Fruit fly (Drosophila melanogaster) whole organism: ENCODE measurements around the gene CG3009.

ENCODE experiments used
- CG8478 ChIP-seq: fragments of >200 bp; optimal IDR thresholded peaks from 2 replicates; lab custom pipeline; 2018; ENCODE audit warnings: inconsistent platforms
- Dll ChIP-seq: fragments of >200 bp; optimal IDR thresholded peaks from 2 replicates; lab custom pipeline; 2017
- EcR ChIP-seq, 2 experiments: fragments of >200 bp; optimal IDR thresholded peaks; 2 replicates each; lab custom pipeline; 2017; ENCODE audit warnings: missing biosample characterization in 2 of 2, missing genetic modification characterization in 2 of 2, missing genetic modification reagents in 2 of 2
- pan ChIP-seq: fragments of >200 bp; optimal IDR thresholded peaks from 2 replicates; lab custom pipeline; 2017
- psq ChIP-seq: fragments of >200 bp; optimal IDR thresholded peaks from 2 replicates; lab custom pipeline; 2017
- usp ChIP-seq: fragments of >200 bp; optimal IDR thresholded peaks from 2 replicates; lab custom pipeline; 2017; ENCODE audit warnings: missing biosample characterization, missing genetic modification characterization, mixed read lengths

CG3009 gene

dm6 chrX:4666650-4667360 lies at the start of gene CG3009:
TSS of gene CG3009 (minus strand) at chrX:4666700.
- TF ChIP-seq usp (GFP tag; lab: Kevin White, UChicago): no peak
- no peak for TF ChIP-seq pan
- no peak for TF ChIP-seq CG8478 (lab: Kevin White, UChicago)
- TF ChIP-seq EcR (GFP tag; optimal IDR thresholded peaks at IDR 0.05; lab: Kevin White, UChicago): no peak
- TF ChIP-seq psq: no peak
- no peak for TF ChIP-seq Dll (lab: Kevin White, UChicago)

dm6 chrX:4707237-4708066 lies 41.0 kb upstream of the CG3009 start, which contains the start of gene Proc-R:
TSS of gene Proc-R (plus strand) at chrX:4707916.
- TF ChIP-seq psq (no peak), CG8478 (lab: Kevin White, UChicago) (no peak), Dll (lab: Kevin White, UChicago) (no peak), usp (GFP tag; lab: Kevin White, UChicago) (no peak), EcR (GFP tag; optimal IDR thresholded peaks at IDR 0.05; lab: Kevin White, UChicago) (no peak)

dm6 chrX:4705009-4705408 lies 38.5 kb upstream of the CG3009 start, which contains the start of gene CG7024:
TSS of gene CG7024 (plus strand) at chrX:4705309.
- TF ChIP-seq EcR (GFP tag; optimal IDR thresholded peaks at IDR 0.05; lab: Kevin White, UChicago) (no peak), Dll (lab: Kevin White, UChicago) (no peak), CG8478 (lab: Kevin White, UChicago) (no peak), pan (no peak), psq (no peak), usp (GFP tag; lab: Kevin White, UChicago) (no peak)

- TF ChIP-seq usp (GFP tag; lab: Kevin White, UChicago) (no peak), CG8478 (lab: Kevin White, UChicago) (no peak), Dll (lab: Kevin White, UChicago) (no peak)
Observed at dm6 chrX:4702804-4703414, 36.4 kb upstream of the CG3009 start.

- no peak for TF ChIP-seq Dll (lab: Kevin White, UChicago)
- TF ChIP-seq CG8478 (lab: Kevin White, UChicago): no peak
- no peak for TF ChIP-seq psq
- TF ChIP-seq usp (GFP tag; lab: Kevin White, UChicago): no peak
- TF ChIP-seq pan: no peak
- TF ChIP-seq EcR (GFP tag; optimal IDR thresholded peaks at IDR 0.05; lab: Kevin White, UChicago): no peak
Observed at dm6 chrX:4702118-4702517, 35.6 kb upstream of the CG3009 start, which contains the start of gene Pdha. TSS of gene Pdha (plus strand) at chrX:4702284.

dm6 chrX:4699775-4700174 lies 33.3 kb upstream of the CG3009 start:
- TF ChIP-seq usp (GFP tag; lab: Kevin White, UChicago): no peak
- no peak for TF ChIP-seq EcR (GFP tag; optimal IDR thresholded peaks at IDR 0.05; lab: Kevin White, UChicago)
- no peak for TF ChIP-seq Dll (lab: Kevin White, UChicago)
- TF ChIP-seq CG8478 (lab: Kevin White, UChicago): no peak
- no peak for TF ChIP-seq pan
- no peak for TF ChIP-seq psq

- TF ChIP-seq psq (no peak), pan (no peak), CG8478 (lab: Kevin White, UChicago) (no peak), EcR (GFP tag; optimal IDR thresholded peaks at IDR 0.05; lab: Kevin White, UChicago) (no peak), usp (GFP tag; lab: Kevin White, UChicago) (no peak), Dll (lab: Kevin White, UChicago) (no peak)
Observed at dm6 chrX:4699370-4699769, 32.9 kb upstream of the CG3009 start.

- TF ChIP-seq CG8478 (lab: Kevin White, UChicago) (no peak), usp (GFP tag; lab: Kevin White, UChicago) (no peak), pan (no peak), psq (no peak), EcR (GFP tag; optimal IDR thresholded peaks at IDR 0.05; lab: Kevin White, UChicago) (no peak), Dll (lab: Kevin White, UChicago) (no peak)
Observed at dm6 chrX:4694104-4694503, 27.6 kb upstream of the CG3009 start.

dm6 chrX:4692963-4693362 lies 26.5 kb upstream of the CG3009 start:
- no peak for TF ChIP-seq EcR (GFP tag; optimal IDR thresholded peaks at IDR 0.05; lab: Kevin White, UChicago)
- no peak for TF ChIP-seq CG8478 (lab: Kevin White, UChicago)
- TF ChIP-seq psq: no peak
- no peak for TF ChIP-seq Dll (lab: Kevin White, UChicago)
- TF ChIP-seq usp (GFP tag; lab: Kevin White, UChicago): no peak
- TF ChIP-seq pan: no peak

dm6 chrX:4691226-4691625 lies 24.7 kb upstream of the CG3009 start:
- TF ChIP-seq CG8478 (lab: Kevin White, UChicago) (no peak), psq (no peak), EcR (GFP tag; optimal IDR thresholded peaks at IDR 0.05; lab: Kevin White, UChicago) (no peak), Dll (lab: Kevin White, UChicago) (no peak), pan (no peak), usp (GFP tag; lab: Kevin White, UChicago) (no peak)

dm6 chrX:4690767-4691166 lies 24.3 kb upstream of the CG3009 start:
- TF ChIP-seq CG8478 (lab: Kevin White, UChicago): no peak
- TF ChIP-seq psq: no peak
- TF ChIP-seq usp (GFP tag; lab: Kevin White, UChicago): no peak
- TF ChIP-seq EcR (GFP tag; optimal IDR thresholded peaks at IDR 0.05; lab: Kevin White, UChicago): no peak
- TF ChIP-seq Dll (lab: Kevin White, UChicago): no peak
- no peak for TF ChIP-seq pan
